Worm (Caenorhabditis elegans) whole organism, L3 larva: ENCODE data around the gene B0554.2.

ENCODE experiments used
- ama-1 ChIP-seq: fragments of 150-350 bp; optimal IDR thresholded peaks from 2 replicates; lab custom pipeline; 2018
- ceh-16 ChIP-seq: sonication (generic microtip); optimal IDR thresholded peaks from 2 replicates; lab custom pipeline; 2017; ENCODE audit warnings: missing biosample characterization, missing genetic modification characterization
- egl-27 ChIP-seq: sonication (generic microtip); optimal IDR thresholded peaks from 4 replicates; lab custom pipeline; 2017; ENCODE audit warnings: missing biosample characterization, missing genetic modification reagents, missing genetic modification characterization
- elt-3 ChIP-seq, 3 experiments: fragments of 150-350 bp in 1 of 3; sonication (generic microtip) in 2 of 3; optimal IDR thresholded peaks; 2 replicates in 2 of 3; 4 replicates in 1 of 3; lab custom pipeline; 2014 to 2017; ENCODE audit warnings: missing biosample characterization in 3 of 3, missing genetic modification characterization in 3 of 3
- fos-1 ChIP-seq: fragments of 150-350 bp; optimal IDR thresholded peaks from 2 replicates; lab custom pipeline; 2014; ENCODE audit warnings: missing biosample characterization, missing genetic modification characterization
- hmg-11 ChIP-seq: sonication (generic microtip); optimal IDR thresholded peaks from 2 replicates; lab custom pipeline; 2016; ENCODE audit warnings: missing genetic modification characterization, missing compliant biosample characterization
- lin-15B ChIP-seq: fragments of 150-350 bp; optimal IDR thresholded peaks from 2 replicates; lab custom pipeline; 2014; ENCODE audit warnings: missing biosample characterization, missing genetic modification characterization
- mdl-1 ChIP-seq: fragments of 150-350 bp; optimal IDR thresholded peaks from 2 replicates; lab custom pipeline; 2014; ENCODE audit warnings: missing biosample characterization, missing genetic modification characterization
- nhr-12 ChIP-seq: fragments of 150-350 bp; optimal IDR thresholded peaks from 2 replicates; lab custom pipeline; 2014; ENCODE audit warnings: missing biosample characterization, missing genetic modification characterization
- skn-1 ChIP-seq: fragments of 150-350 bp; optimal IDR thresholded peaks from 2 replicates; lab custom pipeline; 2014; ENCODE audit warnings: missing biosample characterization, missing genetic modification characterization
- tbx-2 ChIP-seq: sonication (generic microtip); optimal IDR thresholded peaks from 2 replicates; lab custom pipeline; 2016; ENCODE audit warnings: mild to moderate bottlenecking, missing genetic modification characterization, missing compliant biosample characterization
- ztf-4 ChIP-seq: fragments of 150-350 bp; optimal IDR thresholded peaks from 2 replicates; lab custom pipeline; 2014; ENCODE audit warnings: missing biosample characterization, missing genetic modification characterization

DNA sequence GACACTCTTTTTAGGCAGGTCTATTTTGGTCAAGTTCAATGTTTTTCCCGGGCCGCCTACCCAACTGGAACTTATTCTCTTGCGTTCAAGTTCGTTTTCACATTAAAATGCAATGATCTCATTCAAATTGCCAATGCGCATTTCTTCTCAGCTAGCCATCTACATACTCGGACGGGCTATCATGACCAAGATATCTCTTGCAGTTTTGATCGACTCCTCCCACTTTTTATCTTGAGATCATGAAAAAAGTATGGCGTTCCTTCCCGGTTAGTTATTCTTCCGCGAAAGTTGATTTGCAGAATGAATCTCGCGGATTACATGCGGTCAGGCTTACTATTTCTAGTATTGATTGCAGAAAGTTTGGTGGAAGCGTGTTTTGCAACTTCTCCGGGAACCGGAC is at the start of gene B0554.2:
- TF ChIP-seq ztf-4 (tag; lab: Kevin White, UChicago) (no peak), elt-3 (tag; optimal IDR thresholded peaks at IDR 0.05; lab: Kevin White, UChicago) (no peak), fos-1 (tag; lab: Kevin White, UChicago) (no peak), egl-27 (tag; lab: Kevin White, UChicago) (no peak), ama-1 (no peak), ceh-16 (no peak), tbx-2 (tag; lab: Kevin White, UChicago) (no peak), lin-15B (no peak), mdl-1 (no peak), skn-1 (no peak), nhr-12 (tag; lab: Kevin White, UChicago) (no peak), hmg-11 (tag; lab: Kevin White, UChicago) (no peak)
